Worm (Caenorhabditis elegans) whole organism, L3 larva: ENCODE results near the gene ZK632.14.
A peak's percentile ranks its signal among the peaks of the same experiment; 100 is the strongest.

Experiments
- R02D3.7 ChIP-seq: fragments of 150-350 bp; optimal IDR thresholded peaks from 2 replicates; lab custom pipeline; 2014; ENCODE audit warnings: missing biosample characterization, missing genetic modification characterization
- ZK546.5 ChIP-seq: sonication (generic microtip); optimal IDR thresholded peaks from 2 replicates; lab custom pipeline; 2017; ENCODE audit warnings: missing biosample characterization, missing genetic modification characterization
- aly-2 ChIP-seq: fragments of 150-350 bp; optimal IDR thresholded peaks from 2 replicates; lab custom pipeline; 2014; ENCODE audit warnings: missing biosample characterization, missing genetic modification characterization
- ama-1 ChIP-seq: fragments of 150-350 bp; optimal IDR thresholded peaks from 2 replicates; lab custom pipeline; 2018
- ceh-16 ChIP-seq: sonication (generic microtip); optimal IDR thresholded peaks from 2 replicates; lab custom pipeline; 2017; ENCODE audit warnings: missing biosample characterization, missing genetic modification characterization
- ceh-28 ChIP-seq: fragments of 150-350 bp; optimal IDR thresholded peaks from 2 replicates; lab custom pipeline; 2014; ENCODE audit warnings: missing biosample characterization, missing genetic modification reagents, missing genetic modification characterization
- ceh-82 ChIP-seq: fragments of 150-350 bp; optimal IDR thresholded peaks from 2 replicates; lab custom pipeline; 2014; ENCODE audit warnings: missing biosample characterization, missing genetic modification characterization
- ceh-9 ChIP-seq: sonication (generic microtip); optimal IDR thresholded peaks from 2 replicates; lab custom pipeline; 2018; ENCODE audit warnings: missing biosample characterization, missing genetic modification characterization
- daf-12 ChIP-seq: fragments of 150-350 bp; optimal IDR thresholded peaks from 2 replicates; lab custom pipeline; 2014; ENCODE audit warnings: missing biosample characterization, missing genetic modification reagents, missing genetic modification characterization
- egl-27 ChIP-seq: sonication (generic microtip); optimal IDR thresholded peaks from 4 replicates; lab custom pipeline; 2017; ENCODE audit warnings: missing biosample characterization, missing genetic modification reagents, missing genetic modification characterization
- egl-5 ChIP-seq: fragments of 150-350 bp; optimal IDR thresholded peaks from 2 replicates; lab custom pipeline; 2017; ENCODE audit warnings: missing biosample characterization, missing genetic modification reagents, missing genetic modification characterization, inconsistent platforms
- elt-1 ChIP-seq: fragments of 150-350 bp; optimal IDR thresholded peaks from 2 replicates; lab custom pipeline; 2014; ENCODE audit warnings: missing biosample characterization, missing genetic modification characterization
- elt-2 ChIP-seq: sonication (generic microtip); optimal IDR thresholded peaks from 2 replicates; lab custom pipeline; 2016; ENCODE audit warnings: missing genetic modification reagents, mild to moderate bottlenecking, missing genetic modification characterization, missing compliant biosample characterization
- elt-3 ChIP-seq, 3 experiments: fragments of 150-350 bp in 1 of 3; sonication (generic microtip) in 2 of 3; optimal IDR thresholded peaks; 2 replicates in 2 of 3; 4 replicates in 1 of 3; lab custom pipeline; 2014 to 2017; ENCODE audit warnings: missing biosample characterization in 3 of 3, missing genetic modification characterization in 3 of 3
- eor-1 ChIP-seq, 2 experiments: fragments of 150-350 bp; optimal IDR thresholded peaks; 2 replicates each; lab custom pipeline; 2014 to 2018; ENCODE audit warnings: missing biosample characterization in 2 of 2, missing genetic modification characterization in 2 of 2
- fkh-10 ChIP-seq: sonication (generic microtip); optimal IDR thresholded peaks from 2 replicates; lab custom pipeline; 2017; ENCODE audit warnings: missing biosample characterization, missing genetic modification reagents, missing genetic modification characterization
- fkh-2 ChIP-seq: fragments of 150-350 bp; optimal IDR thresholded peaks from 2 replicates; lab custom pipeline; 2014; ENCODE audit warnings: missing biosample characterization, missing genetic modification reagents, missing genetic modification characterization
- fos-1 ChIP-seq: fragments of 150-350 bp; optimal IDR thresholded peaks from 2 replicates; lab custom pipeline; 2014; ENCODE audit warnings: missing biosample characterization, missing genetic modification characterization
- hmg-11 ChIP-seq: sonication (generic microtip); optimal IDR thresholded peaks from 2 replicates; lab custom pipeline; 2016; ENCODE audit warnings: missing genetic modification characterization, missing compliant biosample characterization
- jun-1 ChIP-seq: fragments of 150-350 bp; optimal IDR thresholded peaks from 2 replicates; lab custom pipeline; 2014; ENCODE audit warnings: missing biosample characterization, missing genetic modification reagents, missing genetic modification characterization
- lin-15B ChIP-seq: fragments of 150-350 bp; optimal IDR thresholded peaks from 2 replicates; lab custom pipeline; 2014; ENCODE audit warnings: missing biosample characterization, missing genetic modification characterization
- lin-39 ChIP-seq: fragments of 150-350 bp; optimal IDR thresholded peaks from 2 replicates; lab custom pipeline; 2018; ENCODE audit warnings: missing biosample characterization, missing genetic modification reagents, missing genetic modification characterization
- lsy-12 ChIP-seq: sonication (generic microtip); optimal IDR thresholded peaks from 2 replicates; lab custom pipeline; 2016; ENCODE audit warnings: mild to moderate bottlenecking, missing genetic modification characterization, missing compliant biosample characterization
- mdl-1 ChIP-seq: fragments of 150-350 bp; optimal IDR thresholded peaks from 2 replicates; lab custom pipeline; 2014; ENCODE audit warnings: missing biosample characterization, missing genetic modification characterization
- mml-1 ChIP-seq: fragments of 150-350 bp; sonication (generic microtip); optimal IDR thresholded peaks from 3 replicates; lab custom pipeline; 2014; ENCODE audit warnings: missing biosample characterization, missing genetic modification characterization
- nfya-1 ChIP-seq: sonication (generic microtip); optimal IDR thresholded peaks from 2 replicates; lab custom pipeline; 2017; ENCODE audit warnings: missing genetic modification characterization, mild to moderate bottlenecking, missing compliant biosample characterization, antibody characterized with exemption, moderate library complexity; ENCODE audit not compliant: insufficient read depth
- nhr-11 ChIP-seq: fragments of 150-350 bp; optimal IDR thresholded peaks from 2 replicates; lab custom pipeline; 2014; ENCODE audit warnings: missing biosample characterization, missing genetic modification characterization
- nhr-12 ChIP-seq: fragments of 150-350 bp; optimal IDR thresholded peaks from 2 replicates; lab custom pipeline; 2014; ENCODE audit warnings: missing biosample characterization, missing genetic modification characterization
- nhr-23 ChIP-seq: fragments of 150-350 bp; optimal IDR thresholded peaks from 2 replicates; lab custom pipeline; 2014; ENCODE audit warnings: missing biosample characterization, missing genetic modification reagents, missing genetic modification characterization
- nhr-237 ChIP-seq: fragments of 150-350 bp; optimal IDR thresholded peaks from 2 replicates; lab custom pipeline; 2014; ENCODE audit warnings: missing biosample characterization, missing genetic modification characterization
- nhr-25 ChIP-seq: sonication (generic microtip); optimal IDR thresholded peaks from 2 replicates; lab custom pipeline; 2017; ENCODE audit warnings: missing biosample characterization, missing genetic modification characterization
- nhr-28 ChIP-seq: fragments of 150-350 bp; optimal IDR thresholded peaks from 2 replicates; lab custom pipeline; 2014; ENCODE audit warnings: missing biosample characterization, missing genetic modification characterization
- nhr-43 ChIP-seq: sonication (generic microtip); optimal IDR thresholded peaks from 2 replicates; lab custom pipeline; 2016; ENCODE audit warnings: mild to moderate bottlenecking, missing genetic modification characterization, missing compliant biosample characterization; ENCODE audit not compliant: poor library complexity, severe bottlenecking
- nhr-67 ChIP-seq: fragments of 150-350 bp; optimal IDR thresholded peaks from 2 replicates; lab custom pipeline; 2014; ENCODE audit warnings: missing biosample characterization, missing genetic modification characterization
- nhr-76 ChIP-seq: fragments of 150-350 bp; sonication (generic microtip); optimal IDR thresholded peaks from 5 replicates; lab custom pipeline; 2014; ENCODE audit warnings: missing biosample characterization, missing genetic modification characterization
- nhr-77 ChIP-seq: fragments of 150-350 bp; optimal IDR thresholded peaks from 2 replicates; lab custom pipeline; 2014; ENCODE audit warnings: missing biosample characterization, missing genetic modification characterization
- pha-4 ChIP-seq: fragments of 150-350 bp; optimal IDR thresholded peaks from 2 replicates; lab custom pipeline; 2014; ENCODE audit warnings: missing biosample characterization, missing genetic modification reagents, missing genetic modification characterization
- pqm-1 ChIP-seq: fragments of 150-350 bp; optimal IDR thresholded peaks from 2 replicates; lab custom pipeline; 2017; ENCODE audit warnings: missing biosample characterization, missing genetic modification characterization, inconsistent platforms
- sea-2 ChIP-seq: fragments of 150-350 bp; sonication (generic microtip); optimal IDR thresholded peaks from 4 replicates; lab custom pipeline; 2014; ENCODE audit warnings: missing biosample characterization, missing genetic modification reagents, missing genetic modification characterization
- skn-1 ChIP-seq: fragments of 150-350 bp; optimal IDR thresholded peaks from 2 replicates; lab custom pipeline; 2014; ENCODE audit warnings: missing biosample characterization, missing genetic modification characterization
- snpc-4 ChIP-seq: fragments of 150-350 bp; optimal IDR thresholded peaks from 2 replicates; lab custom pipeline; 2014; ENCODE audit warnings: missing biosample characterization, missing genetic modification characterization
- tbx-2 ChIP-seq: sonication (generic microtip); optimal IDR thresholded peaks from 2 replicates; lab custom pipeline; 2016; ENCODE audit warnings: mild to moderate bottlenecking, missing genetic modification characterization, missing compliant biosample characterization
- unc-39 ChIP-seq: sonication (generic microtip); optimal IDR thresholded peaks from 4 replicates; lab custom pipeline; 2017; ENCODE audit warnings: missing biosample characterization, missing genetic modification characterization
- unc-62 ChIP-seq: fragments of 150-350 bp; sonication (generic microtip); optimal IDR thresholded peaks from 4 replicates; lab custom pipeline; 2014; ENCODE audit warnings: missing biosample characterization, missing genetic modification reagents, missing genetic modification characterization
- zag-1 ChIP-seq: fragments of 150-350 bp; optimal IDR thresholded peaks from 2 replicates; lab custom pipeline; 2014; ENCODE audit warnings: missing biosample characterization, missing genetic modification characterization
- ztf-11 ChIP-seq: fragments of 150-350 bp; optimal IDR thresholded peaks from 2 replicates; lab custom pipeline; 2014; ENCODE audit warnings: missing biosample characterization, missing genetic modification characterization
- ztf-4 ChIP-seq: fragments of 150-350 bp; optimal IDR thresholded peaks from 2 replicates; lab custom pipeline; 2014; ENCODE audit warnings: missing biosample characterization, missing genetic modification characterization

The ZK632.14 gene

DNA sequence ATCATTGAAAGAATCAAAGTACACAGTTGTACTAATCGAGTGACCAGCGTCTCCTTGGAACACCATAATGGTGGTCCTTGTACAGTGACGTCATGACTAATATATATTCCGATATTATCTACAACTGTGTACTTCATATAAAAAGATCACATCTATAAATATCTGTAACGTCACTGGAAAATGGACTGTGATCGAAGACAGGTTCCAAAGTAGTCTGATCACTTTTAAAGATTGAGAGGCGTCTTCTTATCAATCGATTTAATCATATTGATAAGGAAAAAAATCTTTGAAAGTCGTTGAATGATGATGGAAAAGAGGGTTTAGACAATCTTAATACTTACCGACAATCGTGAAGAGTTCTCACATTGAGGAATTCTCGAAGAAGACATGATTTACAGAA, 44.8 kb downstream of the ZK632.14 start:
- TF ChIP-seq nhr-23 (tag; lab: Kevin White, UChicago) = peak; percentile 50
- TF ChIP-seq daf-12 (tag; lab: Kevin White, UChicago) = no peak
- no peak for TF ChIP-seq ama-1 (lab: Kevin White, UChicago)
- peak; percentile 30 for TF ChIP-seq nhr-43
- TF ChIP-seq skn-1 = no peak
- no peak for TF ChIP-seq nhr-25 (tag; lab: Kevin White, UChicago)
- TF ChIP-seq lin-39 = no peak
- TF ChIP-seq ceh-16 = no peak
- no peak for TF ChIP-seq lsy-12
- no peak for TF ChIP-seq mml-1 (tag; lab: Kevin White, UChicago)
- no peak for TF ChIP-seq sea-2 (GFP tag; lab: Kevin White, UChicago)
- no peak for TF ChIP-seq fkh-2
- no peak for TF ChIP-seq zag-1
- peak; percentile 68 for TF ChIP-seq elt-2 (tag; lab: Kevin White, UChicago)
- peak; percentile 97 for TF ChIP-seq elt-1
- TF ChIP-seq ZK546.5 (tag; lab: Kevin White, UChicago) = no peak
- peak; percentile 72 for TF ChIP-seq ceh-28
- TF ChIP-seq ceh-9 = no peak
- no peak for TF ChIP-seq egl-5 (tag; lab: Kevin White, UChicago)
- TF ChIP-seq ztf-4 (tag; lab: Kevin White, UChicago) = no peak
- no peak for TF ChIP-seq nhr-28 (tag; lab: Kevin White, UChicago)
- TF ChIP-seq egl-27 (tag; lab: Kevin White, UChicago) = no peak
- no peak for TF ChIP-seq unc-39 (tag; lab: Kevin White, UChicago)
- TF ChIP-seq nhr-12 (tag; lab: Kevin White, UChicago) = no peak
- no peak for TF ChIP-seq nhr-77 (tag; lab: Kevin White, UChicago)
- TF ChIP-seq unc-62 = no peak
- TF ChIP-seq elt-3 (tag; optimal IDR thresholded peaks at IDR 0.05; lab: Kevin White, UChicago) = no peak
- TF ChIP-seq pha-4 = peak; percentile 1
- TF ChIP-seq snpc-4 (tag; lab: Kevin White, UChicago) = no peak
- no peak for TF ChIP-seq jun-1
- TF ChIP-seq nhr-237 (tag; lab: Kevin White, UChicago) = no peak
- TF ChIP-seq nhr-67 (tag; lab: Kevin White, UChicago) = no peak
- TF ChIP-seq ztf-11 (tag; lab: Kevin White, UChicago) = no peak
- TF ChIP-seq pqm-1 (tag; lab: Kevin White, UChicago) = peak; percentile 68
- TF ChIP-seq lin-15B (tag; lab: Kevin White, UChicago) = no peak
- TF ChIP-seq R02D3.7 = no peak
- TF ChIP-seq eor-1 (tag; optimal IDR thresholded peaks at IDR 0.05; lab: Kevin White, UChicago) = no peak
- no peak for TF ChIP-seq fos-1 (tag; lab: Kevin White, UChicago)
- TF ChIP-seq ceh-82 = no peak
- TF ChIP-seq nhr-11 (tag; lab: Kevin White, UChicago) = no peak
- no peak for TF ChIP-seq fkh-10
- TF ChIP-seq mdl-1 = no peak
- TF ChIP-seq hmg-11 (tag; lab: Kevin White, UChicago) = no peak
- TF ChIP-seq aly-2 (tag; lab: Kevin White, UChicago) = no peak
- no peak for TF ChIP-seq nfya-1 (tag; lab: Kevin White, UChicago)
- TF ChIP-seq tbx-2 (tag; lab: Kevin White, UChicago) = no peak
- TF ChIP-seq nhr-76 (tag; lab: Kevin White, UChicago) = no peak

DNA sequence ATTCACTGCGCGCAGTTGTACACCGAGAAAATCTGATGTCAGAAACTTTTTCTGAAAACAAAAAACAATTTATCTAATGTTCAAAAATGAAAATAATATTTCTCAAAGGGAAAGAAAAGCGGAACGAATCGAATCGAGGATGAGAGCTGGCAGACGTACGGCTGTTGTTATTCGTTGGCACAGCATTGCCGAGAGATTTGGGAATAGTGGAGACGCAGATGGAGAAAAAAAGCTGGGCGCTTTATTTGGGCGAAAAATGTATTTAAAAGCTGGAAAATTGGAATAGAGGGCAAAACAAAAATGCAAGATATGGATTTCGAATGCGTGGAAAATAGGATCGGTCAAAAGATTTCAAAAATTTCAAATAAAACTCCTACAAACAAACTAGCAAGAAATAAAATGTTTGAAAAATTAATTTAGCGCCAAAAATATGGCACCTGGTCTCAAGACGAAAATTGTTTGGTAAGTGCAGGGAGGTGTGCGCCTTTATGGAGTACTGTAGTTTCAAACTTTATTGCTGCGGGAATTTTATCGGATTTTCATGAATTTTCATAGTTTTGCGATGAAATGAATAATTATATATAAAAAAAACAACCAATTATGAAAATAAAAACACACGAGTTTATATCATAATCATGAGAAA, 46.0 kb downstream of the ZK632.14 start, which contains the start of gene gpdh-2:
Gene gpdh-2 (minus strand): TSS at position 51 of the 643 bp plus-strand sequence.
- TF ChIP-seq lin-39 (peak; percentile 15), sea-2 (GFP tag; lab: Kevin White, UChicago) (no peak), nfya-1 (tag; lab: Kevin White, UChicago) (peak; percentile 48)
